Worm (Caenorhabditis elegans) whole organism, young adult: ENCODE measurements around the gene ZK813.6.

ENCODE experiments used
- B0261.1 ChIP-seq: sonication (generic microtip); optimal IDR thresholded peaks from 2 replicates; lab custom pipeline; 2016; ENCODE audit warnings: mild to moderate bottlenecking, missing genetic modification characterization, moderate library complexity, missing compliant biosample characterization
- C06A6.2 ChIP-seq: fragments of 200-800 bp; sonication (Bioruptor generic); conservative IDR thresholded peaks from 2 replicates; pipeline ENCODE4 v1.3.6; 2022; ENCODE audit warnings: missing genetic modification characterization, missing compliant biosample characterization
- D2030.7 ChIP-seq: fragments of 200-800 bp; sonication (Bioruptor generic); IDR thresholded peaks from 2 replicates; pipeline ENCODE4 v1.3.6; 2022; ENCODE audit warnings: missing genetic modification reagents, missing genetic modification characterization, missing compliant biosample characterization
- F49E8.2 ChIP-seq: sonication (generic microtip); optimal IDR thresholded peaks from 3 replicates; lab custom pipeline; 2017; ENCODE audit warnings: missing genetic modification characterization, mild to moderate bottlenecking, missing compliant biosample characterization, antibody characterized with exemption, moderate library complexity; ENCODE audit not compliant: insufficient read depth
- F55B11.4 ChIP-seq: sonication (generic microtip); optimal IDR thresholded peaks from 2 replicates; lab custom pipeline; 2016; ENCODE audit warnings: missing compliant biosample characterization, missing genetic modification characterization, borderline replicate concordance; ENCODE audit not compliant: insufficient read depth
- K11D2.4 ChIP-seq: fragments of 200-800 bp; sonication (Bioruptor generic); IDR thresholded peaks from 2 replicates; pipeline ENCODE4 v1.3.6; 2022; ENCODE audit warnings: missing genetic modification reagents, missing genetic modification characterization, missing compliant biosample characterization
- T26A5.8 ChIP-seq: sonication (generic microtip); optimal IDR thresholded peaks from 2 replicates; lab custom pipeline; 2016; ENCODE audit warnings: missing genetic modification characterization, missing compliant biosample characterization
- ZK185.1 ChIP-seq: sonication (generic microtip); optimal IDR thresholded peaks from 2 replicates; lab custom pipeline; 2016; ENCODE audit warnings: mild to moderate bottlenecking, missing genetic modification characterization, missing compliant biosample characterization; ENCODE audit not compliant: poor library complexity, severe bottlenecking
- athp-1 ChIP-seq: sonication (generic microtip); optimal IDR thresholded peaks from 2 replicates; lab custom pipeline; 2017; ENCODE audit warnings: mild to moderate bottlenecking, missing genetic modification characterization, missing compliant biosample characterization
- bed-2 ChIP-seq: fragments of 200-800 bp; sonication (Bioruptor generic); IDR thresholded peaks from 2 replicates; pipeline ENCODE4 v1.3.6; 2022; ENCODE audit warnings: missing genetic modification reagents, missing genetic modification characterization, missing compliant biosample characterization
- cebp-1 ChIP-seq, 2 experiments: fragments of 200-800 bp in 1 of 2; sonication (Bioruptor generic) in 1 of 2; sonication (generic microtip) in 1 of 2; IDR thresholded peaks in 1 of 2; optimal IDR thresholded peaks in 1 of 2; 2 replicates each; pipeline versions ENCODE4 v1.3.6 to Lab custom; 2017 to 2022; ENCODE audit warnings: missing compliant biosample characterization in 2 of 2, missing genetic modification characterization in 2 of 2, mild to moderate bottlenecking in 1 of 2, missing genetic modification reagents in 1 of 2, moderate library complexity in 1 of 2
- cebp-2 ChIP-seq: fragments of 200-800 bp; sonication (Bioruptor generic); IDR thresholded peaks from 2 replicates; pipeline ENCODE4 v1.3.6; 2022; ENCODE audit warnings: missing genetic modification characterization, missing compliant biosample characterization
- ceh-100 ChIP-seq: fragments of 200-800 bp; sonication (Bioruptor generic); IDR thresholded peaks from 2 replicates; pipeline ENCODE4 v1.3.6; 2022; ENCODE audit warnings: missing genetic modification reagents, missing genetic modification characterization, missing compliant biosample characterization
- ceh-40 ChIP-seq: fragments of 200-800 bp; sonication (Bioruptor generic); IDR thresholded peaks from 2 replicates; pipeline ENCODE4 v1.3.6; 2022; ENCODE audit warnings: missing genetic modification characterization, missing compliant biosample characterization
- ceh-58 ChIP-seq: fragments of 200-800 bp; sonication (Bioruptor generic); IDR thresholded peaks from 2 replicates; pipeline ENCODE4 v1.3.6; 2022; ENCODE audit warnings: missing genetic modification characterization, missing compliant biosample characterization
- ceh-91 ChIP-seq: fragments of 200-800 bp; sonication (Bioruptor generic); IDR thresholded peaks from 2 replicates; pipeline ENCODE4 v1.3.6; 2022; ENCODE audit warnings: missing genetic modification reagents, missing genetic modification characterization, missing compliant biosample characterization
- dox-1 ChIP-seq: fragments of 200-800 bp; sonication (Bioruptor generic); IDR thresholded peaks from 2 replicates; pipeline ENCODE4 v1.3.6; 2022; ENCODE audit warnings: missing genetic modification reagents, missing genetic modification characterization, missing compliant biosample characterization
- dpff-1 ChIP-seq: sonication (generic microtip); optimal IDR thresholded peaks from 2 replicates; lab custom pipeline; 2017; ENCODE audit warnings: mild to moderate bottlenecking, missing genetic modification characterization, missing compliant biosample characterization
- him-1 ChIP-seq: sonication (generic microtip); optimal IDR thresholded peaks from 2 replicates; lab custom pipeline; 2016; ENCODE audit warnings: missing genotype, missing genetic modification reagents, missing genetic modification characterization, missing compliant biosample characterization
- lin-40 ChIP-seq: sonication (generic microtip); optimal IDR thresholded peaks from 2 replicates; lab custom pipeline; 2016; ENCODE audit warnings: missing genetic modification characterization, mild to moderate bottlenecking, missing compliant biosample characterization, missing genotype, missing genetic modification reagents
- lin-54 ChIP-seq: fragments of 200-800 bp; sonication (Bioruptor generic); optimal IDR thresholded peaks from 2 replicates; lab custom pipeline; 2018; ENCODE audit warnings: mild to moderate bottlenecking, missing genetic modification characterization, missing compliant biosample characterization
- lir-1 ChIP-seq: fragments of 200-800 bp; sonication (Bioruptor generic); conservative IDR thresholded peaks from 2 replicates; pipeline ENCODE4 v1.3.6; 2022; ENCODE audit warnings: missing genetic modification reagents, missing genetic modification characterization, missing compliant biosample characterization
- mcd-1 ChIP-seq: fragments of 200-800 bp; sonication (Bioruptor generic); IDR thresholded peaks from 2 replicates; pipeline ENCODE4 v1.3.6; 2022; ENCODE audit warnings: missing genetic modification reagents, missing genetic modification characterization, missing compliant biosample characterization
- mxl-1 ChIP-seq: sonication (generic microtip); optimal IDR thresholded peaks from 2 replicates; lab custom pipeline; 2016; ENCODE audit warnings: missing genetic modification characterization, missing compliant biosample characterization
- nfya-2 ChIP-seq: fragments of 200-800 bp; sonication (Bioruptor generic); IDR thresholded peaks from 2 replicates; pipeline ENCODE4 v1.3.6; 2022; ENCODE audit warnings: missing genetic modification reagents, missing genetic modification characterization, missing compliant biosample characterization
- sea-2 ChIP-seq: fragments of 200-800 bp; sonication (Bioruptor generic); IDR thresholded peaks from 2 replicates; pipeline ENCODE4 v1.3.6; 2022; ENCODE audit warnings: missing genetic modification characterization, missing compliant biosample characterization
- tbp1 ChIP-seq: fragments of 200-800 bp; sonication (Bioruptor generic); optimal IDR thresholded peaks from 2 replicates; lab custom pipeline; 2018; ENCODE audit warnings: mild to moderate bottlenecking, missing genetic modification characterization, missing compliant biosample characterization
- xnd-1 ChIP-seq: sonication (generic microtip); optimal IDR thresholded peaks from 2 replicates; lab custom pipeline; 2016; ENCODE audit warnings: missing genotype, missing genetic modification reagents, missing genetic modification characterization, missing compliant biosample characterization
- zfh-2 ChIP-seq: fragments of 200-800 bp; sonication (Bioruptor generic); conservative IDR thresholded peaks from 2 replicates; pipeline ENCODE4 v1.3.6; 2022; ENCODE audit warnings: missing genetic modification reagents, missing genetic modification characterization, missing compliant biosample characterization
- ztf-18 ChIP-seq: sonication (generic microtip); optimal IDR thresholded peaks from 2 replicates; lab custom pipeline; 2016; ENCODE audit warnings: missing genotype, mild to moderate bottlenecking, missing genetic modification characterization, missing compliant biosample characterization
- ztf-22 ChIP-seq: fragments of 200-800 bp; sonication (Bioruptor generic); optimal IDR thresholded peaks from 2 replicates; lab custom pipeline; 2018; ENCODE audit warnings: mild to moderate bottlenecking, missing genetic modification characterization, moderate library complexity, missing compliant biosample characterization

The ZK813.6 gene

ce11 chrX:3455561-3455960, 30.9 kb downstream of the ZK813.6 start:
- no peak for TF ChIP-seq ceh-100
- peak; percentile 47; the same call in 1 of the 2 replicates for TF ChIP-seq zfh-2 (GFP tag; lab: Robert Waterston, UW)
- no peak for TF ChIP-seq mcd-1 (GFP tag; lab: Robert Waterston, UW)

ce11 chrX:3462086-3462485, 37.5 kb downstream of the ZK813.6 start:
- TF ChIP-seq ceh-58 (no peak), dox-1 (GFP tag; lab: Robert Waterston, UW) (no peak), dpff-1 (no peak), lir-1 (no peak)
- TF ChIP-seq, all 124 proteins: peak for 0

ce11 chrX:3463875-3464274, 39.3 kb downstream of the ZK813.6 start:
- no peak for TF ChIP-seq bed-2 (GFP tag; lab: Robert Waterston, UW)
- no peak for TF ChIP-seq xnd-1
- no peak for TF ChIP-seq cebp-2
- TF ChIP-seq mxl-1 = no peak
- TF ChIP-seq T26A5.8 (tag; lab: Kevin White, UChicago) = no peak

ce11 chrX:3464309-3465038, 39.9 kb downstream of the ZK813.6 start:
- peak; percentile 52; the same call in 1 of the 2 replicates for TF ChIP-seq cebp-1 (GFP tag; IDR thresholded peaks at IDR 0.05; lab: Robert Waterston, UW)
- peak; percentile 91 for TF ChIP-seq cebp-1 (tag; optimal IDR thresholded peaks at IDR 0.05; lab: Kevin White, UChicago)
- TF ChIP-seq mcd-1 (GFP tag; lab: Robert Waterston, UW) = no peak
- no peak for TF ChIP-seq ztf-18

ce11 chrX:3465785-3466184, 41.2 kb downstream of the ZK813.6 start, which contains the start of the genes ZK377.15 and sax-3:
ZK377.15 (minus strand) TSS chrX:3465885.
sax-3 (minus strand) TSS chrX:3465927.
- TF ChIP-seq K11D2.4 (GFP tag; lab: Robert Waterston, UW) (no peak), F55B11.4 (tag; lab: Kevin White, UChicago) (no peak), him-1 (no peak), athp-1 (no peak), ztf-22 (GFP tag; lab: Kevin White, UChicago) (no peak), dpff-1 (no peak), D2030.7 (GFP tag; lab: Robert Waterston, UW) (no peak)

- TF ChIP-seq ceh-40 (GFP tag; lab: Robert Waterston, UW) = no peak
- TF ChIP-seq nfya-2 (GFP tag; lab: Robert Waterston, UW) = no peak
- TF ChIP-seq B0261.1 (tag; lab: Kevin White, UChicago) = no peak
- no peak for TF ChIP-seq athp-1
- TF ChIP-seq lin-40 (tag; lab: Kevin White, UChicago) = no peak
- TF ChIP-seq F49E8.2 (tag; lab: Kevin White, UChicago) = no peak
- no peak for TF ChIP-seq C06A6.2
- no peak for TF ChIP-seq tbp1 (GFP tag; lab: Kevin White, UChicago)
- no peak for TF ChIP-seq lin-54 (GFP tag; lab: Kevin White, UChicago)
- TF ChIP-seq D2030.7 (GFP tag; lab: Robert Waterston, UW) = no peak
- no peak for TF ChIP-seq ZK185.1 (tag; lab: Kevin White, UChicago)
- TF ChIP-seq ceh-91 (GFP tag; lab: Robert Waterston, UW) = no peak
- no peak for TF ChIP-seq sea-2
Measured at ce11 chrX:3467004-3467761, 42.6 kb downstream of the ZK813.6 start.
